Fruit fly (Drosophila melanogaster): ENCODE results near the gene St2.

St2 gene

DNA sequence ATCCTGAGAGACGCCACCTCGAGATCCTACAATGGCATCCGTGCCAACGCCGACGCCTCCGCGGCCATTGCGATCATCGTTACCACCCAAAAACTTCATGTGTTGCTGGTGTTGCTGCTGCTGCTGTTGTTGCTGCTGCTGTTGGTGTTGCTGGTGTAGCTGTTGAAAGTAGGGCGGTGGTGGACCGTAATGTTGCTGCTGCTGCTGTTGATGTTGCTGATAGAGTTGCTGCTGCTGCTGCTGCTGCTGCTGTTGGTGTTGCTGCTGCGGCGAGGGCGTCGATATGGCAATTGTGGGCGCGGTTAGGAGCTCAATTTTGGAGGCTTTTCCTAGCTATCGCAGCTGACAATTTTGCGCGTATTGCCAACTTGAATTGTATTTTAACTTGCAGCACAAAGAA is 17.9 kb upstream of the St2 start:
- TF ChIP-seq CTCF (optimal IDR thresholded peaks at IDR 0.05) (no peak), CG8478 (optimal IDR thresholded peaks at IDR 0.05) (no peak)

DNA sequence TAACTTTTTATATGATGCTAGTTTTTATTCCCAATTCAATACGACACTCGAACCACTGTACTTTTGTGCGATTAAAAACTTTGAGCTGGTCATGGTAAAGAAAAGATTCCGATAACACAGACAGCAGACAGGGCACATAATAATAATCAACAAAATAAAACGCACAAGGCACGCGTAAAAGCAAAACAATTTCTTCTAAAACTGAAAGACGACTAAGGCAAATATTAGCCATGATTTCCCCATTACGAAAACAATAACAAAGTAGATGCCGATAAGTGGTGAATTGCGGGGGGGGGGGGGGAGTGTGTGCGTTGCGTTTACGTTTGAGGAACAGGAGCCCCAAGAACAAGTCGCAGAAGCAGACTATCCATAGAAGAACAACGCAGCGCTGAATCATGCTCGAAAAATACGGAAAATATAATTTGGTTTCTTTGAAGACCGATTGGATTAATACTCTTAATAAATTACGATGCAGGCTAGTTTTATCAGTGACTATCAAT is 16.8 kb upstream of the St2 start:
- TF ChIP-seq CTCF (optimal IDR thresholded peaks at IDR 0.05) (no peak), CG8478 (optimal IDR thresholded peaks at IDR 0.05) (no peak)

DNA sequence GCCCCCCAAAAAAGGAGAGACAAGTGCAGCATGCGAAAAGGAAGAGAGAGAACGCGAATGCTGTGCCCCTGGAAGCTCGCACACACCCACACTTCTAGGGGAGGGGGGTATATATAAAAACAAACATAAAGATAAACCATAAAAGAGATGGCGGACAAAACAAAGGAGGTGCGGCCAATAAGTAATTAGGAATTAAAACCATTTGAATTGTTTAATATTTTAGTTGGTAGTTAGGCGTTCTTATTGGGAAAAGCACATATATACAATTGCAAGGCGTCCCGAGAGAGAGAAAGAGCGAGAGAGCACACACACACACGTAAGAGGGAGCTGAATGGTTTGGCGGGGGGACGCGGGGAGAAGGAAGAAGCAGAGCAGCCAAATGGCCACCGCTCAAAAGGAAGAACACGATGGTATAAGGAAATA is 15.6 kb upstream of the St2 start:
- TF ChIP-seq CTCF (optimal IDR thresholded peaks at IDR 0.05) = no peak
- no peak for TF ChIP-seq CG8478 (optimal IDR thresholded peaks at IDR 0.05)

DNA sequence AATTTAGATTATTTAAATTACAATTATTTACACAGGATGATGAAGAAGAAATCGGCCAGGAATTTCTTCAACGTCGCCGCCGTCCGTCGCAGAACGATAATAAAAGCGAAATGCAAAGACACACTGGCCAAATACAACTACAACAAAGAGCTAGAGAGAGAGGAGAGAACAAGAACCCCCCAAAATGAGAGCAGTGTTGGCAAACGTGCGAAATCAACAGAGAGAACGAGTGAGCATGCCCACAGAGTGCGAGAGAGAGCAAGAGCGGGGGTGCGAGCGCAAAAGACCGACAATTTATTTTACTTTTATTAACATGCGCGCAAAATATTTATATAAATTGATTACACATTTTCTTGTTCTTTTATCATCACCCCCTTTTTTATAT is 14.8 kb upstream of the St2 start:
- no peak for TF ChIP-seq CG8478 (optimal IDR thresholded peaks at IDR 0.05)
- no peak for TF ChIP-seq CTCF (optimal IDR thresholded peaks at IDR 0.05)

DNA sequence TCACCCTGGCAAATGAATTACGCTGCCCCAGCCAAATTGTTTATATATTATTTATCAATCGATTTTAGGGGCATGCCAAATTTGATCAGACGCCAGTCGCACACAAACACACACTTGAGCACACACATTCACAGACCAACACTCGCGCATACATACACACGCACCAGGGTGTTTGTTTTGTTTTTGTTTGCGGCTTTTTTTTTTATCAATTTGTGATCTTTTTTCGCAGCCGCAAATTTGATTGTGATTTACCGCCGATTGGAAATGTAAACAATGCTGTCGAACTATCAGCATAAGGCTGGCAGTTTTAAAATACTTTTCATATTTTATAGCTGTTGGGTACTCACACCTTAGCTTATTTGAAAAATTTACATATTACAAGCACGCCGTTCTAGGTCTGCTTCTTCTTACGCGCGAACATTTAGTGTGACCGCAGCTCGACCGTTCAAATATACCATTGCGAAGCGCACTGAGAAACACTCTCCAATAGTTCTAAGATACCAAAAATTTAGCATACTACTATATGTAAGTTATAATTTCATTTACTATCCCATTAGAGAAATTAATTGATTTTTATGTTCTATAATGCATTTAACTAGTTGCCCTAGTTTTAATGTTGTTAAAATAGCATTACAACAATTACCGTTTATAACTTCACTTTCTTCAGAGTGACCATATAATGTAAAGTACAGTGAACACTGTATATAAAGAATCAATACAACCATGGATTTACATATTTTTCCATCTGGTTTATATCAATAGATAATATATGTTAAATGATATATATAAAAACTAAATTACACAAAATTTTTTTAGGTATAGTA is 14.2 kb upstream of the St2 start, which contains the start of gene pum:
pum (minus strand) TSS at position 415 of the 824 bp plus-strand sequence.
- TF ChIP-seq CTCF (optimal IDR thresholded peaks at IDR 0.05) (no peak), CG8478 (optimal IDR thresholded peaks at IDR 0.05) (no peak)

DNA sequence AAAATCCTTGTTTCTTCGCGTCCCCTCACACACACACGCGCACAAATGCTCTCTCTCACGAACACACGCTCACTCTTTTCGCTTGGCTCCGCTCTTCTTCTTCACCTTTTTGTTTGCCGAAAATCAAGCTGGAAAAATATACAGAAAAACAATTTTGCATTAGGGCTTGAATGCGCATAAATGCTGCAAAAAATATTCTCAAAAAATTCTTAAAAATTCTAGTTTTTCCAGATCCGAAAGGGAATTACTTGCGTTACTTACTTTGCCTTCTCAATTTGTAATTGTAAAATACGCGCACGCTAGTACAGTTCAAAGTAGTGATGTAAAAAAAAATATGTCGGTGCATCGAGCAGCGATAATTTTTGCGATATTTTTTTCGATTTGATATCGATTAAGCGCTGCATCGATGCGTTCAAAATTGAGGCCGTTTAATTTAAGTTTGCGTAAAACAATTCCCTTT is 11.7 kb upstream of the St2 start:
- TF ChIP-seq CG8478 (optimal IDR thresholded peaks at IDR 0.05) (no peak), CTCF (optimal IDR thresholded peaks at IDR 0.05) (peak in 1 of 2 experiments; percentile 39)

DNA sequence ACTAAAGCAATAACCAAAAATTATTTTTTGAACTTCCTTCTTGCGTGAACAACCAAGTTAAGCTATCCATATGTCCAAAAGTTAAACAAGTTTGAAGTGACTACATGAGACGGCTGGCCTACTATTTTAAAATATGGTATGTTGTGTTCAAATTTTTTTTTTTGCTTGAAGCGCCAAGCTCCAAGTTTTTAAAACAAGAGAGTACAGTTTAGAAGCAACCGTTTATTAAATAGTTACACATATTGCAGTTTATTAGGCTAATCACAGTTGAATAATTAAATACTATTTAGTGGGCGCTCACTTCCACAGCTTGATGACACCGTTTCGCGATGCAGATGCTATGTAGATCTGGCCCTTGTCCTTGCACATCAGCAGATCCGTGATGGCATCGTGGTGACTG is 11.1 kb upstream of the St2 start, which contains the start of gene D1:
D1 (minus strand) TSS at position 101 of the 400 bp plus-strand sequence.
- TF ChIP-seq CG8478 (optimal IDR thresholded peaks at IDR 0.05) = no peak
- no peak for TF ChIP-seq CTCF (optimal IDR thresholded peaks at IDR 0.05)

DNA sequence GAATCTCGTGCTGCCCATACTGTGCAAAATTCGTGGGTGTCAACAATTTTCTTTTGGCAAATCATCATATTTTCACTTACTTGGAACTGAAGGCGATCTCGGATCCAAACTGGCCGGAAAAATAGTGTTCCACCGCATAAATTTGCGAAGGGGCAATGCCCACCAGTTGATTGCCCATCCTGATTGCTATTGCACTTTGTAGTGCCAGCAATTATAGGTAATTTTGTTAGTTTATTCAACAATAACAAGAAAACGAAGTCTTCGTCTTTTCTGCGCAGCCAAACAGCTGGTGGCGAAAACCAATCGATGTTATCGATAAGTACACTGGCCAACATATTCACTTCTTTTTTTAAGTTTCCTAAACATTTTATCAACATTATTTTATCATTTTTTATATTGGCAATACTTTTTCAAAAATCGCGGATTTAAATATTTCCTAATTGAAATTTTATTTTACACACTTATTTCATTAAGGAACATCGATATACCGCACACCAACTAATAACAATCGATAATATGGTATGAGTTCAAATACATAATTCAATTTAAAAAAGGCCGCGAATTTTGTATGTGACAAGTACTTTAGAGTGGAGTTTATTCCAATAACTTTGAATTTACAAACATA is 6.0 kb upstream of the St2 start, which contains the start of gene Vps15:
Vps15 (minus strand) TSS at position 294 of the 625 bp plus-strand sequence.
- TF ChIP-seq CG8478 (optimal IDR thresholded peaks at IDR 0.05) = no peak

DNA sequence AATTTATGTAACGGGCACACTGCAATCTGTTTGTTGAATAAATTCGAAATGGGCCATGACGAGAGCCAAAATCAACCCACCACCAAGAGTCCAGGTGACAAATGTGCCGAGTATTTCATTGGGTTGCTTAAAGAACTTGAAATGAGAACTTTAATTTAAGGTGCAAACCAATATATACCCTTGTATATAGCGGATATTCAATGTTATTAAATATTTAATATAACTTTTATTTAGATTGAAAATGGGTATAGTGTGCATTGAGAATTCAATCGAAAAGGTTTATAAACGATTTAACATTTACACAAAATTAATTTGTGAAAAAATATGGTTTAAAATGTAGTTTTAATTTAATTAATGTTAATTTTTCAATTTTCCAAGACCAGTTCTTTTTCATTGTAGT is 5.3 kb upstream of the St2 start, which contains the start of gene CG8420:
CG8420 (plus strand) TSS at position 284 of the 400 bp plus-strand sequence.
- no peak for TF ChIP-seq CTCF (optimal IDR thresholded peaks at IDR 0.05)

DNA sequence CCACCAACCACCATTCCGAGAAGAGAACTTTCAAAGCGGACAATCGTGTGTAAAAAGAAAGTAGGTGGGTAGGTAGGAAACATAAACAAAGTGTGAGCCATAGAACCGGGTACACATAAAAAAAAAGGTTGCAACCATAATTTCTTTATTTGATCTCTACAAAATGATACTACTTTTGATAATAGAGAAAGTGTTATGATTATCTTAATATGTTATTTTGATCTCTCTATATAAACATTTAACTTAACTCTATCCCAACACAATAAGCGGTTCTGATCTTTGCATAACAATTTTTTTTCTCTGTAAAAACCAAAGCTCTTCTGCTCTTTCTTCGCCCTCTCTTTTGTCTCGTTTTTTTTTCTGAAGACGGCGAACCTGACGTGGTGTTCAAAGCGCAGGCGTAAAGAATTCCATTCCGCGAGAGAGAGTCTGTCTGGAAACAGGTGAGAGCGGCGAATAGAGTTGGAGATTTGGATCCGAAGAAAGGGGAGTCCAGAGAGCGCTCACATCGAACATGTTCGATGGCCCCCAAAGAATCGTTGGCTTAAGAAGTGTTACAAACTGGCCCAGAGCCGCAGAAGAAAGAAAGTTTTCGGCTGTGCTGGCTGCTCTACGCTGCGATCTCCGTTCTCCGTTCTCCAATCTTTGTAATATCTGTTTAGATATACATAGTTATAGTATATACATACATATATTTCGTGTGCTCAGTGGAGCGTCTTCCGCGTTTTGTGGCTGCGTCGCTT is 4.6 kb upstream of the St2 start:
- TF ChIP-seq CG8478 (optimal IDR thresholded peaks at IDR 0.05) = no peak
- no peak for TF ChIP-seq CTCF (optimal IDR thresholded peaks at IDR 0.05)

DNA sequence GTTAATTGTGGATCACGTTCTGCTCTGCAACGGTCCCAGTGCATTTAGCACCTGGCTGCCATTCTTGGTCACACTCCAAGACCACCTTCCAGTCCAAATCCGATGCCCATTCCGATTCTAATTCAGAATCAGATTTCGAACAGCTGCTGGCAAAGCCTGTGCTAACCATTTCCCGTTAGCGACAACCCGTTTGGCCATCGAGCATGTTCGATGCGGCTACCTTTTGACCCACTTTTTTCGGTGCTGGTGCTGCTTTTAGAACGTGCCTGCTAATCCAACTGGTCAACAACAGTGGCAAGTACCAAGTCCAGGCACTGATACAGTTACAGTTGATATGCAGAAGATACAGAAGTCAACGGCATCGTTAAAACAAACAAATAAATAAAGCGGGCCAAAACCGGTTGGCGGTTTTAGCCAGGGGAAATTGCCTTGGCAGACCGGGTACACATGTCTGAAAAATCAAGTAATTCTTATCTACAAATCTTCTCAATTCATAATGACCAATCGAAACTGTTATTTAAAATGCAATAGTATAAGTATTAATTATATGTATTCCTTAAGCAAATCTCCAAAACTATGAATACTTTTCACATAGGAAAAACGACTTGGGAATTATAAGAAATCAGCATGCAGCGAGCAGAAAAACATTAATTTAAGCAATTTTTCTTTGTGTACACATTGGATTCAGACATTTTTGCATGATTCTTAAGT is 2.5 kb upstream of the St2 start:
- TF ChIP-seq CTCF (optimal IDR thresholded peaks at IDR 0.05) = no peak
- no peak for TF ChIP-seq CG8478 (optimal IDR thresholded peaks at IDR 0.05)

DNA sequence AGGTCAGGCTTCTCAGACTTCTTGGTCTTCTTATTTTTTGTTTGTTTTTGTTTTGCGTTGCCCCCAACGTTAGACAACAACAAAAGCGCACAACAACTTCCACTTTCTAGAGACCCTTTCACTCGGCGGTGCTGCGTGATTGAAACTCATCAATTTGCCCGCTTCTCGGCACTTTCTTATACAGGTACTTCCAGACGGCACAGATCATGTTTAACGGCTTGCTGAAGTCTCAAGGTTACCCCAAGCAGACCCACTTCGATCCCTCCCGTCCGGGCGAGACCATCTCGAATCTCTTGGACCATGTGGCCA is 2.0 kb upstream of the St2 start:
- no peak for TF ChIP-seq CTCF (optimal IDR thresholded peaks at IDR 0.05)
- TF ChIP-seq CG8478 (optimal IDR thresholded peaks at IDR 0.05) = no peak

DNA sequence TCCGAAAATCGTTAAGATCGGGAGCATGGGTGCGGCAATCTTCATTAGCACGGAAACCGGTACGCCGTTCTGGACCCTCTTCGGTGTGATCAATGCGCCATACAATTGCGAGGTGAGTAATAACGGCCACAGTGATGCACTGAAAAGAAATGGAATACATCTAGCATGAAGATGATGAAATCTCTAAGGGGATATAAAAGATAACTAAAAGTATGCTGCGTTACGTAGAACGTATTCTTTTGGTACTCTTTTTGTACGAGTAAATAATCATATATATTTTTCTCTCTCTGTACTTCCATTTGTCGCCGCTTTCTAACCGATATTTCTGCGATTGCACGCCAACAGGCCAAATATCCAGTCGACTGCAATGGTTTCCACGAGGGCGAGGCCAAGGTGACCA is 775 bp upstream of the St2 start:
- no peak for TF ChIP-seq CTCF (optimal IDR thresholded peaks at IDR 0.05)
- TF ChIP-seq CG8478 (optimal IDR thresholded peaks at IDR 0.05) = no peak

DNA sequence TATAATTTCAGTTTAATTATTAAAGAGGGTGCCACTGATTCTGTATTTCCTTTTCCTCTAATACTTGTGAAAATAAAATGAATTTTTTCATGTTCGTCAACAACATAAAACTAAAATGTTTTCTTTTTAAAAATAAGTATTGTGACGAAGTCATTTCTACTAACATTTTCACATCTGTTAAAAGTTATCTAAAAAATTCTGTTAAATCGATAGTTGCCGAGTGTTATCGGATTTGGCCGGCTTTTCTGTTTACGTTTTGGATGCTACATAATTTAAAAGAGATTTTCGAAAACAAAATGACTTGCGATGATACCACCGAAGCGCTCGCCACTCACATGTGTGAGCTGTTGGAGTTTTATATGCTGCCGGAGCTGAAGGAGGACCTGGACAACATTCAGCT is 3.2 kb downstream of the St2 start, which contains the start of gene CG16734:
CG16734 (plus strand) TSS at position 255 of the 400 bp plus-strand sequence.
- TF ChIP-seq CG8478 (optimal IDR thresholded peaks at IDR 0.05) = no peak
- no peak for TF ChIP-seq CTCF (optimal IDR thresholded peaks at IDR 0.05)

DNA sequence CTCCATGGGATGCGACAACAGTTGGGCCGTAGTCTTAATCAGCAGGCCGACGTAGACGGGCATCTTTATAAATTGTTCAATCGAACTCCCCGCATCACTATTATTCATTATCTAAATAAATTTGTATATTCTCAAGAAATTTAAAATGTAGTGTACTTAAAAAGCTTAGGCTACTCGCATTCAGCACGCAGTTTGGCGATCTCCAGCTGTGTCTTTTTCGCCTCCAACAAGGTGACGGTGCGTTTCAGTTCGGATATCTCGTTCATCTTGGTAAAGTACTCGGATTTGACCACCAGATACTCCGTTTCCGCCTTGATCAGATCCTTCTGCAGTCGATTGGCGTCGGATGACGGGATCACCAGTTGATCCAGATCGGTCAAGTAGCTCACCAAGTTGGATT is 6.0 kb downstream of the St2 start, which contains the start of gene CG16736:
CG16736 (minus strand) TSS at position 101 of the 400 bp plus-strand sequence.
- no peak for TF ChIP-seq CTCF (optimal IDR thresholded peaks at IDR 0.05)
- TF ChIP-seq CG8478 (optimal IDR thresholded peaks at IDR 0.05) = no peak
